Worm (Caenorhabditis elegans) whole organism, L2 larva: Measurements from ENCODE around the gene ptl-1.
A peak's percentile ranks its signal among the peaks of the same experiment; 100 is the strongest.

Experiments
- F13H6.1 ChIP-seq: sonication (generic microtip); optimal IDR thresholded peaks from 2 replicates; lab custom pipeline; 2016; ENCODE audit warnings: missing genetic modification characterization, missing compliant biosample characterization
- R02D3.7 ChIP-seq: fragments of 150-350 bp; optimal IDR thresholded peaks from 2 replicates; lab custom pipeline; 2014; ENCODE audit warnings: missing biosample characterization, missing genetic modification characterization
- Y55F3AM.14 ChIP-seq: fragments of 200-800 bp; sonication (Bioruptor generic); optimal IDR thresholded peaks from 2 replicates; lab custom pipeline; 2018; ENCODE audit warnings: mild to moderate bottlenecking, missing genetic modification characterization, missing compliant biosample characterization
- ZK546.5 ChIP-seq: sonication (generic microtip); optimal IDR thresholded peaks from 2 replicates; lab custom pipeline; 2017; ENCODE audit warnings: missing biosample characterization, missing genetic modification characterization
- aly-2 ChIP-seq: fragments of 150-350 bp; optimal IDR thresholded peaks from 2 replicates; lab custom pipeline; 2014; ENCODE audit warnings: missing biosample characterization, missing genetic modification characterization
- blmp-1 ChIP-seq: sonication (generic microtip); optimal IDR thresholded peaks from 2 replicates; lab custom pipeline; 2017; ENCODE audit warnings: missing genetic modification characterization, mild to moderate bottlenecking, missing compliant biosample characterization, antibody characterized with exemption, moderate library complexity; ENCODE audit not compliant: insufficient read depth
- ceh-82 ChIP-seq: fragments of 150-350 bp; optimal IDR thresholded peaks from 2 replicates; lab custom pipeline; 2014; ENCODE audit warnings: missing biosample characterization, missing genetic modification characterization
- crh-2 ChIP-seq: sonication (generic microtip); optimal IDR thresholded peaks from 2 replicates; lab custom pipeline; 2017; ENCODE audit warnings: missing biosample characterization, missing genetic modification characterization
- dmd-4 ChIP-seq: sonication (generic microtip); optimal IDR thresholded peaks from 2 replicates; lab custom pipeline; 2017; ENCODE audit warnings: missing biosample characterization, missing genetic modification characterization
- elt-1 ChIP-seq: fragments of 150-350 bp; optimal IDR thresholded peaks from 2 replicates; lab custom pipeline; 2014; ENCODE audit warnings: missing biosample characterization, missing genetic modification characterization
- elt-3 ChIP-seq: sonication (generic microtip); optimal IDR thresholded peaks from 2 replicates; lab custom pipeline; 2017; ENCODE audit warnings: missing biosample characterization, missing genetic modification characterization
- fos-1 ChIP-seq: fragments of 150-350 bp; optimal IDR thresholded peaks from 2 replicates; lab custom pipeline; 2014; ENCODE audit warnings: missing biosample characterization, missing genetic modification characterization
- gmeb-1 ChIP-seq: fragments of 150-350 bp; optimal IDR thresholded peaks from 2 replicates; lab custom pipeline; 2014; ENCODE audit warnings: missing biosample characterization, missing genetic modification characterization
- lin-11 ChIP-seq: fragments of 150-350 bp; sonication (generic microtip); optimal IDR thresholded peaks from 2 replicates; lab custom pipeline; 2014; ENCODE audit warnings: missing biosample characterization, missing genetic modification characterization, inconsistent platforms, mixed read lengths
- lin-13 ChIP-seq: fragments of 150-350 bp; optimal IDR thresholded peaks from 2 replicates; lab custom pipeline; 2014; ENCODE audit warnings: missing biosample characterization, missing genetic modification reagents, missing genetic modification characterization
- lin-39 ChIP-seq: fragments of 150-350 bp; optimal IDR thresholded peaks from 2 replicates; lab custom pipeline; 2014; ENCODE audit warnings: missing biosample characterization, missing genetic modification reagents, missing genetic modification characterization
- mbf-1 ChIP-seq: sonication (generic microtip); optimal IDR thresholded peaks from 2 replicates; lab custom pipeline; 2017; ENCODE audit warnings: missing biosample characterization, missing genetic modification characterization
- mdl-1 ChIP-seq, 2 experiments: fragments of 150-350 bp in 1 of 2; sonication (generic microtip) in 1 of 2; optimal IDR thresholded peaks; 2 replicates each; lab custom pipeline; 2017; ENCODE audit warnings: missing biosample characterization in 2 of 2, missing genetic modification characterization in 2 of 2
- nhr-11 ChIP-seq: fragments of 150-350 bp; optimal IDR thresholded peaks from 2 replicates; lab custom pipeline; 2014; ENCODE audit warnings: missing biosample characterization, missing genetic modification characterization
- nhr-12 ChIP-seq: fragments of 150-350 bp; optimal IDR thresholded peaks from 2 replicates; lab custom pipeline; 2014; ENCODE audit warnings: missing biosample characterization, missing genetic modification characterization
- nhr-21 ChIP-seq: fragments of 150-350 bp; optimal IDR thresholded peaks from 2 replicates; lab custom pipeline; 2014; ENCODE audit warnings: missing biosample characterization, missing genetic modification characterization
- nhr-237 ChIP-seq: fragments of 150-350 bp; optimal IDR thresholded peaks from 2 replicates; lab custom pipeline; 2014; ENCODE audit warnings: missing biosample characterization, missing genetic modification characterization
- nhr-25 ChIP-seq: fragments of 150-350 bp; sonication (generic microtip); optimal IDR thresholded peaks from 3 replicates; lab custom pipeline; 2014; ENCODE audit warnings: missing biosample characterization, missing genetic modification characterization
- peb-1 ChIP-seq: fragments of 150-350 bp; optimal IDR thresholded peaks from 2 replicates; lab custom pipeline; 2014; ENCODE audit warnings: missing biosample characterization, missing genetic modification characterization
- sem-4 ChIP-seq: fragments of 150-350 bp; optimal IDR thresholded peaks from 2 replicates; lab custom pipeline; 2014; ENCODE audit warnings: missing biosample characterization, missing genetic modification reagents, missing genetic modification characterization
- skn-1 ChIP-seq: sonication (generic microtip); optimal IDR thresholded peaks from 2 replicates; lab custom pipeline; 2017; ENCODE audit warnings: missing biosample characterization, missing genetic modification characterization
- sma-3 ChIP-seq: sonication (generic microtip); optimal IDR thresholded peaks from 2 replicates; lab custom pipeline; 2016; ENCODE audit warnings: missing genetic modification reagents, missing genetic modification characterization, missing compliant biosample characterization
- unc-55 ChIP-seq: fragments of 150-350 bp; sonication (generic microtip); optimal IDR thresholded peaks from 3 replicates; lab custom pipeline; 2014; ENCODE audit warnings: missing biosample characterization, missing genetic modification reagents, missing genetic modification characterization
- zag-1 ChIP-seq: fragments of 150-350 bp; optimal IDR thresholded peaks from 2 replicates; lab custom pipeline; 2014; ENCODE audit warnings: missing biosample characterization, missing genetic modification characterization
- ztf-1 ChIP-seq: fragments of 200-800 bp; sonication (Bioruptor generic); conservative IDR thresholded peaks from 2 replicates; pipeline ENCODE4 v1.3.6; 2022; ENCODE audit warnings: missing genetic modification characterization, missing compliant biosample characterization
- ztf-11 ChIP-seq: sonication (generic microtip); optimal IDR thresholded peaks from 2 replicates; lab custom pipeline; 2017; ENCODE audit warnings: missing biosample characterization, missing genetic modification characterization
- ztf-4 ChIP-seq: fragments of 150-350 bp; optimal IDR thresholded peaks from 2 replicates; lab custom pipeline; 2014; ENCODE audit warnings: missing biosample characterization, missing genetic modification characterization

The ptl-1 gene

ce11 chrIII:764884-765283 lies at the start of gene ptl-1:
ptl-1 (plus strand) TSS chrIII:765184.
- TF ChIP-seq ztf-1, result no peak
- TF ChIP-seq blmp-1 (tag; lab: Kevin White, UChicago), result no peak
- no peak for TF ChIP-seq lin-13
- TF ChIP-seq R02D3.7, result no peak
- TF ChIP-seq nhr-12, result no peak
- no peak for TF ChIP-seq unc-55 (GFP tag; lab: Kevin White, UChicago)
- TF ChIP-seq elt-1 (tag; lab: Kevin White, UChicago), result no peak
- TF ChIP-seq ZK546.5, result no peak
- no peak for TF ChIP-seq crh-2 (tag; lab: Kevin White, UChicago)
- TF ChIP-seq, all 48 proteins: peak for 0

ce11 chrIII:724819-725218 lies 40.2 kb upstream of the ptl-1 start, which contains the start of gene flp-24:
flp-24 (plus strand) TSS chrIII:725119.
- TF ChIP-seq Y55F3AM.14 (GFP tag; lab: Kevin White, UChicago) (no peak), sma-3 (no peak), fos-1 (tag; lab: Kevin White, UChicago) (no peak), blmp-1 (tag; lab: Kevin White, UChicago) (no peak), mbf-1 (no peak), lin-11 (tag; lab: Kevin White, UChicago) (no peak), zag-1 (tag; lab: Kevin White, UChicago) (no peak), ceh-82 (tag; lab: Kevin White, UChicago) (no peak), elt-3 (no peak), lin-39 (tag; lab: Kevin White, UChicago) (no peak), dmd-4 (tag; lab: Kevin White, UChicago) (no peak), peb-1 (tag; lab: Kevin White, UChicago) (no peak), nhr-25 (tag; lab: Kevin White, UChicago) (no peak), nhr-237 (no peak), unc-55 (GFP tag; lab: Kevin White, UChicago) (no peak), aly-2 (tag; lab: Kevin White, UChicago) (no peak)

ce11 chrIII:728074-728473 lies 36.9 kb upstream of the ptl-1 start:
- TF ChIP-seq skn-1 (tag; lab: Kevin White, UChicago) (no peak), F13H6.1 (tag; lab: Kevin White, UChicago) (no peak), sem-4 (tag; lab: Kevin White, UChicago) (no peak)
- TF ChIP-seq, all 48 proteins: peak for 0

ce11 chrIII:728694-729093 lies 36.3 kb upstream of the ptl-1 start:
- TF ChIP-seq skn-1 (tag; lab: Kevin White, UChicago) (no peak), nhr-237 (no peak), zag-1 (tag; lab: Kevin White, UChicago) (no peak), crh-2 (tag; lab: Kevin White, UChicago) (no peak), lin-11 (tag; lab: Kevin White, UChicago) (no peak), ztf-11 (tag; lab: Kevin White, UChicago) (no peak)

- TF ChIP-seq nhr-21 (no peak), sma-3 (no peak), F13H6.1 (tag; lab: Kevin White, UChicago) (no peak), skn-1 (tag; lab: Kevin White, UChicago) (no peak), gmeb-1 (tag; lab: Kevin White, UChicago) (no peak), blmp-1 (tag; lab: Kevin White, UChicago) (no peak), ztf-4 (tag; lab: Kevin White, UChicago) (no peak), zag-1 (tag; lab: Kevin White, UChicago) (no peak), Y55F3AM.14 (GFP tag; lab: Kevin White, UChicago) (no peak)
- TF ChIP-seq, all 48 proteins: peak for 0
These were observed 24.6 kb upstream of the ptl-1 start, which contains the start of gene idpp-1 for ce11 chrIII:740382-740781. idpp-1 (plus strand) TSS chrIII:740682.

ce11 chrIII:744459-744858 lies 20.5 kb upstream of the ptl-1 start:
- TF ChIP-seq blmp-1 (tag; lab: Kevin White, UChicago), result peak; percentile 7
- TF ChIP-seq mdl-1 (tag; optimal IDR thresholded peaks at IDR 0.05; lab: Kevin White, UChicago), result no peak
- TF ChIP-seq lin-13, result no peak
- TF ChIP-seq nhr-11 (tag; lab: Kevin White, UChicago), result no peak
- no peak for TF ChIP-seq ztf-4 (tag; lab: Kevin White, UChicago)
